Worm (Caenorhabditis elegans) whole organism, L3 larva: ENCODE data around the gene folr-1.

Experiments used
- ZK546.5 ChIP-seq: sonication (generic microtip); optimal IDR thresholded peaks from 2 replicates; lab custom pipeline; 2017; ENCODE audit warnings: missing biosample characterization, missing genetic modification characterization
- nhr-11 ChIP-seq: fragments of 150-350 bp; optimal IDR thresholded peaks from 2 replicates; lab custom pipeline; 2014; ENCODE audit warnings: missing biosample characterization, missing genetic modification characterization
- nhr-76 ChIP-seq: fragments of 150-350 bp; sonication (generic microtip); optimal IDR thresholded peaks from 5 replicates; lab custom pipeline; 2014; ENCODE audit warnings: missing biosample characterization, missing genetic modification characterization
- pha-4 ChIP-seq: fragments of 150-350 bp; optimal IDR thresholded peaks from 2 replicates; lab custom pipeline; 2014; ENCODE audit warnings: missing biosample characterization, missing genetic modification reagents, missing genetic modification characterization
- unc-39 ChIP-seq: sonication (generic microtip); optimal IDR thresholded peaks from 4 replicates; lab custom pipeline; 2017; ENCODE audit warnings: missing biosample characterization, missing genetic modification characterization

DNA sequence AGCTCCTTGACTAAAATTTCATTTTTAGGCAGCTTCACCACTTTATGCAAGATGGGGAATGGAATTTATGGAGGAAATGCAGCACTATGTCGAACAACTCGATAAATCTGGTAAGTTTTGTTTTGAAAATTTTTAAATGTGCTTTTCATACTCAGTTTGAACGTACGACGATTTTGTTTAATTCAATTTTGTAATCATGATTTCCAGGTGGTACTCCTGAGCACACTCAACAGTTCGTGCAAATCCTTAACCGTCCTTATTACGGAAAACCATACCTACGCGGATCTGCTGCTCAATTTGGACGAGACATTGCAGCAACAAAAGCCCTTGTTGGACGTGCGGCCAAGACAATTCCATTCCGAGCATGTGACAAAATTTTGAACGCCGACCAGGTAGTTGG is 43.4 kb downstream of the folr-1 start:
- TF ChIP-seq nhr-11 (tag; lab: Kevin White, UChicago) (no peak), nhr-76 (tag; lab: Kevin White, UChicago) (no peak), unc-39 (tag; lab: Kevin White, UChicago) (no peak), ZK546.5 (no peak), pha-4 (tag; lab: Kevin White, UChicago) (no peak)
